Worm (Caenorhabditis elegans): ENCODE data around the gene T07C4.3.

ce11 chrIII:10344762-10345161, 7.2 kb upstream of the T07C4.3 start:
- TF ChIP-seq elt-3 (tag; optimal IDR thresholded peaks at IDR 0.05) (no peak), elt-1 (tag; optimal IDR thresholded peaks at IDR 0.05; ENCODE audit: borderline replicate concordance, insufficient read depth) (peak; percentile 83), nhr-76 (tag; optimal IDR thresholded peaks at IDR 0.05) (no peak), mep-1 (tag; optimal IDR thresholded peaks at IDR 0.05) (no peak), mls-2 (tag; optimal IDR thresholded peaks at IDR 0.05) (no peak), sem-2 (GFP tag; optimal IDR thresholded peaks at IDR 0.05) (no peak), lsy-2 (tag; optimal IDR thresholded peaks at IDR 0.05) (no peak), ces-1 (GFP tag; optimal IDR thresholded peaks at IDR 0.05) (no peak), nhr-28 (tag; optimal IDR thresholded peaks at IDR 0.05) (no peak), ztf-11 (tag; optimal IDR thresholded peaks at IDR 0.05) (no peak)

All from whole organism, mixed stage, embryonic.